Fruit fly (Drosophila melanogaster) whole organism, adult: ENCODE results near the gene Rfk.

Experiments
- CG1620 ChIP-seq: fragments of 200-800 bp; sonication (Bioruptor generic); optimal IDR thresholded peaks from 2 replicates; lab custom pipeline; 2016; ENCODE audit warnings: missing biosample characterization, missing genetic modification characterization
- CG7101 ChIP-seq: fragments of 200-800 bp; sonication (Bioruptor generic); optimal IDR thresholded peaks from 2 replicates; lab custom pipeline; 2018; ENCODE audit warnings: missing biosample characterization, mild to moderate bottlenecking, missing genetic modification characterization, moderate library complexity
- Clk ChIP-seq: fragments of 200-800 bp; sonication (Bioruptor generic); optimal IDR thresholded peaks from 2 replicates; lab custom pipeline; 2017; ENCODE audit warnings: missing biosample characterization, missing genetic modification characterization

DNA sequence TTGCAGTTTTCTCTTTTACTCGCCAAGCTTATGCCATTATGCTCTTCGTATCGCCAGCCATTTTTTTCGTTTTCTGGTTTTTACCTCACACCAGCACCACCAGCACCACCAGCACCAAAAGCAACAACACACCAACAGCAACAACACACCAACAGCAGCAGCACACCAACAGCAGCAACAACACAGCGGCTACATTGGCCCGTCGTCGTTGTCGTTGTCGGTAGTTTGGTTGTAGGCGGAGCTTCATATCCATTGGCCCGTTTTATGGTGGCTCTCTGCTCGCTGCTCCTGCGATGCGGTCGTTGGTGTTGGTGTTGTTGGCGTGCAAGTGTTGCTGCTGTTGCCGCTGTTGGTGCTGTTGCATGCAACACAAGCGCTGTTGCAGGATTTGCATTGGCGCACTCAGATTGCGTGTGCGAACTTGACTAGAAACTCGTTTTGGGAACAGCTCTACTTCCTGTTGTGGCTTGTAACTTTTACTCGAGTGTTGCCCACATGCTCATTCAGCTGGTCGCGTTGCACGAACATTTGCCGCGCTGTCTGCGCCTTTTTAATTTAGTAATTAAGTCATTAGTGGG, 23.8 kb upstream of the Rfk start:
- TF ChIP-seq Clk (GFP tag; lab: Kevin White, UChicago) (no peak), CG7101 (tag; lab: Kevin White, UChicago) (no peak), CG1620 (GFP tag; lab: Kevin White, UChicago) (no peak)
